Fruit fly (Drosophila melanogaster): ENCODE measurements around the gene rg.
A peak's percentile ranks its signal among the peaks of the same experiment; 100 is the strongest.

The rg gene

DNA sequence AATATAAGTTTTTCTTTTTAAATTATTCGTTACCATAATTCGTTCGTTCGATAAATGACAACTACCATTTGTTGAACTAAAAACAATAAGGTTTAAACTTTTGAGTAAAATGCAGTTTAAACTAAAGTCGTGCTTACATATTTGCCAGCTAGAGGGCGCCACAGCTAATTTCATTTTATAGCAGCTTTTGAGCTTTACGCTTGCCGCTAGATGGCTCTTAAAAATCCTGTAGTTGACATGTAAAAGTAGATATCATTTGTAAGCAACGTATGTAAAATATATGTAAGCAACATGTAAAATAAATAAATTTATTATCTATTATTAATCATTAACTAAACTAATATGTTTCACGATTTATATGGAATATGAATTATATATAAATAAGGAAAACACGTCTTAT, 204.1 kb downstream of the rg start (continued):
- TF ChIP-seq pros (GFP tag; optimal IDR thresholded peaks at IDR 0.05) (no peak), CG1647 (GFP tag; optimal IDR thresholded peaks at IDR 0.05) (no peak), so (GFP tag; IDR thresholded peaks at IDR 0.05) (no peak), CG33557 (GFP tag; optimal IDR thresholded peaks at IDR 0.05) (no peak), CG15011 (GFP tag; optimal IDR thresholded peaks at IDR 0.05) (no peak), Dbx (GFP tag; IDR thresholded peaks at IDR 0.05) (peak; percentile 42; the same call in 1 of the 3 replicates), gcm (GFP tag; optimal IDR thresholded peaks at IDR 0.05) (no peak), CG9817 (tag; optimal IDR thresholded peaks at IDR 0.05) (no peak), Hmr (GFP tag; optimal IDR thresholded peaks at IDR 0.05) (no peak), row (GFP tag; IDR thresholded peaks at IDR 0.05) (no peak), CG8765 (GFP tag; IDR thresholded peaks at IDR 0.05) (no peak), ems (GFP tag; optimal IDR thresholded peaks at IDR 0.05) (no peak), jing (GFP tag; optimal IDR thresholded peaks at IDR 0.05) (no peak), stwl (tag; optimal IDR thresholded peaks at IDR 0.05) (peak; percentile 37), nau (GFP tag; optimal IDR thresholded peaks at IDR 0.05) (no peak), CG15479 (GFP tag; optimal IDR thresholded peaks at IDR 0.05) (no peak), Doc3 (GFP tag; IDR thresholded peaks at IDR 0.05; ENCODE audit: partially characterized antibody) (no peak), CHES-1-like (GFP tag; optimal IDR thresholded peaks at IDR 0.05) (no peak), chm (GFP tag; IDR thresholded peaks at IDR 0.05) (no peak), stc (GFP tag; IDR thresholded peaks at IDR 0.05) (no peak), tll (GFP tag; optimal IDR thresholded peaks at IDR 0.05) (no peak), insv (GFP tag; optimal IDR thresholded peaks at IDR 0.05) (no peak), Mrtf (GFP tag; IDR thresholded peaks at IDR 0.05) (no peak), Hr39 (optimal IDR thresholded peaks at IDR 0.05) (no peak), sug (tag; optimal IDR thresholded peaks at IDR 0.05) (peak; percentile 5), CG6689 (GFP tag; IDR thresholded peaks at IDR 0.05) (no peak), CG10565 (GFP tag; optimal IDR thresholded peaks at IDR 0.05) (no peak), CG42726 (GFP tag; IDR thresholded peaks at IDR 0.05; ENCODE audit: partially characterized antibody) (peak; percentile 35; the same call in 1 of the 2 replicates), CG31388 (GFP tag; optimal IDR thresholded peaks at IDR 0.05) (no peak), CG15514 (GFP tag; optimal IDR thresholded peaks at IDR 0.05) (no peak), CG30431 (GFP tag; optimal IDR thresholded peaks at IDR 0.05) (no peak), CG10147 (GFP tag; optimal IDR thresholded peaks at IDR 0.05) (no peak), sna (GFP tag; IDR thresholded peaks at IDR 0.05; ENCODE audit: partially characterized antibody) (no peak), sima (GFP tag; optimal IDR thresholded peaks at IDR 0.05) (no peak), Dip2 (GFP tag; IDR thresholded peaks at IDR 0.05) (no peak), salm (tag; optimal IDR thresholded peaks at IDR 0.05) (no peak), aop (GFP tag; IDR thresholded peaks at IDR 0.05) (no peak), CG7357 (GFP tag; IDR thresholded peaks at IDR 0.05) (no peak), gsb-n (tag; optimal IDR thresholded peaks at IDR 0.05) (no peak), Stat92E (GFP tag; optimal IDR thresholded peaks at IDR 0.05) (no peak), CG12391 (tag; optimal IDR thresholded peaks at IDR 0.05) (no peak), pita (GFP tag; optimal IDR thresholded peaks at IDR 0.05) (no peak), mld (GFP tag; IDR thresholded peaks at IDR 0.05; ENCODE audit: partially characterized antibody) (no peak), crc (GFP tag; optimal IDR thresholded peaks at IDR 0.05) (no peak), zen2 (GFP tag; IDR thresholded peaks at IDR 0.05; ENCODE audit: partially characterized antibody) (no peak), CG17802 (tag; optimal IDR thresholded peaks at IDR 0.05) (no peak), H2.0 (GFP tag; IDR thresholded peaks at IDR 0.05) (0 out of 2 replicates have a peak, but pooled peaks have one; percentile 4), ab (GFP tag; optimal IDR thresholded peaks at IDR 0.05) (no peak), ato (GFP tag; IDR thresholded peaks at IDR 0.05; ENCODE audit: partially characterized antibody) (no peak), Mes4 (GFP tag; optimal IDR thresholded peaks at IDR 0.05) (no peak), emc (GFP tag; optimal IDR thresholded peaks at IDR 0.05) (no peak)

Measured in whole organism, embryonic.